Worm (Caenorhabditis elegans) whole organism, L4 larva: Measurements from ENCODE around the gene nhr-239.
A peak's percentile ranks its signal among the peaks of the same experiment; 100 is the strongest.

ENCODE experiments used
- F10B5.3 ChIP-seq: sonication (generic microtip); optimal IDR thresholded peaks from 2 replicates; lab custom pipeline; 2016; ENCODE audit warnings: mild to moderate bottlenecking, missing genetic modification characterization, missing compliant biosample characterization
- F26F4.8 ChIP-seq: fragments of 200-800 bp; sonication (Bioruptor generic); conservative IDR thresholded peaks from 2 replicates; pipeline ENCODE4 v1.3.6; 2022; ENCODE audit warnings: missing genetic modification characterization, missing compliant biosample characterization
- T20F7.1 ChIP-seq: fragments of 200-800 bp; sonication (Bioruptor generic); optimal IDR thresholded peaks from 2 replicates; lab custom pipeline; 2018; ENCODE audit warnings: mild to moderate bottlenecking, missing genetic modification characterization, missing compliant biosample characterization
- ama-1 ChIP-seq: fragments of 150-350 bp; optimal IDR thresholded peaks from 2 replicates; lab custom pipeline; 2014; ENCODE audit warnings: inconsistent platforms, mixed read lengths
- attf-4 ChIP-seq: sonication (generic microtip); optimal IDR thresholded peaks from 3 replicates; lab custom pipeline; 2017; ENCODE audit warnings: missing biosample characterization, missing genetic modification characterization
- ceh-44 ChIP-seq: fragments of 200-800 bp; sonication (Bioruptor generic); IDR thresholded peaks from 2 replicates; pipeline ENCODE4 v1.3.6; 2022; ENCODE audit warnings: missing genetic modification reagents, missing genetic modification characterization, missing compliant biosample characterization
- ceh-82 ChIP-seq: sonication (generic microtip); optimal IDR thresholded peaks from 2 replicates; lab custom pipeline; 2017; ENCODE audit warnings: missing biosample characterization, missing genetic modification characterization
- ces-1 ChIP-seq: fragments of 150-350 bp; sonication (generic microtip); optimal IDR thresholded peaks from 4 replicates; lab custom pipeline; 2014; ENCODE audit warnings: missing biosample characterization, missing genetic modification reagents, missing genetic modification characterization
- ctbp-1 ChIP-seq: fragments of 200-800 bp; sonication (Bioruptor generic); IDR thresholded peaks from 2 replicates; pipeline ENCODE4 v1.3.6; 2022; ENCODE audit warnings: missing genetic modification reagents, missing genetic modification characterization, missing compliant biosample characterization
- daf-8 ChIP-seq: fragments of 200-800 bp; sonication (Bioruptor generic); IDR thresholded peaks from 2 replicates; pipeline ENCODE4 v1.3.6; 2022; ENCODE audit warnings: missing genetic modification characterization, missing compliant biosample characterization
- dmd-8 ChIP-seq: fragments of 200-800 bp; sonication (Bioruptor generic); IDR thresholded peaks from 2 replicates; pipeline ENCODE4 v1.3.6; 2022; ENCODE audit warnings: missing genetic modification characterization, missing compliant biosample characterization
- dve-1 ChIP-seq: sonication (generic microtip); optimal IDR thresholded peaks from 2 replicates; lab custom pipeline; 2017; ENCODE audit warnings: antibody characterized with exemption, mild to moderate bottlenecking, missing genetic modification characterization, missing compliant biosample characterization; ENCODE audit not compliant: insufficient read depth
- fkh-10 ChIP-seq: fragments of 150-350 bp; optimal IDR thresholded peaks from 2 replicates; lab custom pipeline; 2014; ENCODE audit warnings: missing biosample characterization, missing genetic modification reagents, missing genetic modification characterization
- lim-7 ChIP-seq: fragments of 200-800 bp; sonication (Bioruptor generic); IDR thresholded peaks from 2 replicates; pipeline ENCODE4 v1.3.6; 2022; ENCODE audit warnings: missing genetic modification characterization, missing compliant biosample characterization
- lin-1 ChIP-seq: fragments of 200-800 bp; sonication (Bioruptor generic); IDR thresholded peaks from 2 replicates; pipeline ENCODE4 v1.3.6; 2022; ENCODE audit warnings: missing genetic modification reagents, missing genetic modification characterization, missing compliant biosample characterization
- lin-13 ChIP-seq: fragments of 150-350 bp; optimal IDR thresholded peaks from 2 replicates; lab custom pipeline; 2014; ENCODE audit warnings: missing biosample characterization, missing genetic modification reagents, missing genetic modification characterization
- lin-38 ChIP-seq: fragments of 200-800 bp; sonication (Bioruptor generic); IDR thresholded peaks from 2 replicates; pipeline ENCODE4 v1.3.6; 2022; ENCODE audit warnings: missing genetic modification reagents, missing genetic modification characterization, missing compliant biosample characterization
- lin-39 ChIP-seq: fragments of 150-350 bp; optimal IDR thresholded peaks from 2 replicates; lab custom pipeline; 2014; ENCODE audit warnings: missing biosample characterization, missing genetic modification reagents, missing genetic modification characterization
- lsy-2 ChIP-seq, 2 experiments: fragments of 150-350 bp in 1 of 2; sonication (generic microtip) in 1 of 2; optimal IDR thresholded peaks; 2 replicates each; lab custom pipeline; 2014 to 2017; ENCODE audit warnings: missing biosample characterization in 2 of 2, missing genetic modification characterization in 2 of 2
- madf-9 ChIP-seq: fragments of 200-800 bp; sonication (Bioruptor generic); conservative IDR thresholded peaks from 2 replicates; pipeline ENCODE4 v1.3.6; 2022; ENCODE audit warnings: missing genetic modification reagents, missing genetic modification characterization, missing compliant biosample characterization
- mdl-1 ChIP-seq, 2 experiments: fragments of 150-350 bp in 1 of 2; sonication (generic microtip) in 1 of 2; optimal IDR thresholded peaks; 2 replicates each; lab custom pipeline; 2014 to 2017; ENCODE audit warnings: missing biosample characterization in 2 of 2, missing genetic modification characterization in 2 of 2
- mdt-29 ChIP-seq: fragments of 200-800 bp; sonication (Bioruptor generic); IDR thresholded peaks from 2 replicates; pipeline ENCODE4 v1.3.6; 2022; ENCODE audit warnings: missing genetic modification reagents, missing genetic modification characterization, missing compliant biosample characterization
- mxl-2 ChIP-seq: fragments of 200-800 bp; sonication (Bioruptor generic); conservative IDR thresholded peaks from 2 replicates; pipeline ENCODE4 v1.3.6; 2022; ENCODE audit warnings: missing genetic modification reagents, missing genetic modification characterization, missing compliant biosample characterization
- nhr-41 ChIP-seq: fragments of 200-800 bp; sonication (Bioruptor generic); IDR thresholded peaks from 2 replicates; pipeline ENCODE4 v1.3.6; 2022; ENCODE audit warnings: missing genetic modification reagents, missing genetic modification characterization, missing compliant biosample characterization
- pha-4 ChIP-seq, 2 experiments: fragments of 150-350 bp in 1 of 2; fragments of 200-800 bp in 1 of 2; sonication (Bioruptor generic) in 1 of 2; IDR thresholded peaks in 1 of 2; optimal IDR thresholded peaks in 1 of 2; 2 replicates each; pipeline versions ENCODE4 v1.3.6 to Lab custom; 2014 to 2022; ENCODE audit warnings: missing genetic modification characterization in 2 of 2, missing genetic modification reagents in 2 of 2, missing biosample characterization in 1 of 2, missing compliant biosample characterization in 1 of 2
- php-3 ChIP-seq: fragments of 200-800 bp; sonication (Bioruptor generic); IDR thresholded peaks from 2 replicates; pipeline ENCODE4 v1.3.6; 2022; ENCODE audit warnings: missing genetic modification reagents, missing genetic modification characterization, missing compliant biosample characterization
- rbr-2 ChIP-seq: sonication (generic microtip); optimal IDR thresholded peaks from 2 replicates; lab custom pipeline; 2016; ENCODE audit warnings: missing genotype, missing genetic modification characterization, missing compliant biosample characterization
- sdz-12 ChIP-seq: fragments of 200-800 bp; sonication (Bioruptor generic); optimal IDR thresholded peaks from 2 replicates; lab custom pipeline; 2018; ENCODE audit warnings: mild to moderate bottlenecking, missing genetic modification characterization, missing compliant biosample characterization
- skn-1 ChIP-seq: fragments of 150-350 bp; optimal IDR thresholded peaks from 2 replicates; lab custom pipeline; 2014; ENCODE audit warnings: missing biosample characterization, missing genetic modification characterization
- spr-1 ChIP-seq: sonication (generic microtip); optimal IDR thresholded peaks from 2 replicates; lab custom pipeline; 2016; ENCODE audit warnings: mild to moderate bottlenecking, missing genetic modification characterization, missing compliant biosample characterization
- spr-3 ChIP-seq: fragments of 200-800 bp; sonication (Bioruptor generic); optimal IDR thresholded peaks from 2 replicates; lab custom pipeline; 2018; ENCODE audit warnings: mild to moderate bottlenecking, missing genetic modification characterization, missing compliant biosample characterization
- tag-97 ChIP-seq: fragments of 200-800 bp; sonication (Bioruptor generic); IDR thresholded peaks from 2 replicates; pipeline ENCODE4 v1.3.6; 2022; ENCODE audit warnings: missing genetic modification characterization, missing compliant biosample characterization
- tra-1 ChIP-seq: fragments of 200-800 bp; sonication (Bioruptor generic); IDR thresholded peaks from 2 replicates; pipeline ENCODE4 v1.3.6; 2022; ENCODE audit warnings: missing genetic modification reagents, missing genetic modification characterization, missing compliant biosample characterization
- unc-62 ChIP-seq, 3 experiments: fragments of 150-350 bp in 1 of 3; sonication (generic microtip); optimal IDR thresholded peaks in 2 of 3; peaks in 1 of 3; 1 replicate in 1 of 3; 2 replicates in 2 of 3; lab custom pipeline; 2014 to 2017; ENCODE audit warnings: missing biosample characterization in 3 of 3, missing genetic modification characterization in 3 of 3, missing genetic modification reagents in 3 of 3, missing genotype in 1 of 3
- vab-7 ChIP-seq: fragments of 200-800 bp; sonication (Bioruptor generic); IDR thresholded peaks from 2 replicates; pipeline ENCODE4 v1.3.6; 2022; ENCODE audit warnings: missing genetic modification reagents, missing genetic modification characterization, missing compliant biosample characterization
- zip-2 ChIP-seq: fragments of 150-350 bp; optimal IDR thresholded peaks from 2 replicates; lab custom pipeline; 2014; ENCODE audit warnings: missing biosample characterization, missing genetic modification characterization

The nhr-239 gene

DNA sequence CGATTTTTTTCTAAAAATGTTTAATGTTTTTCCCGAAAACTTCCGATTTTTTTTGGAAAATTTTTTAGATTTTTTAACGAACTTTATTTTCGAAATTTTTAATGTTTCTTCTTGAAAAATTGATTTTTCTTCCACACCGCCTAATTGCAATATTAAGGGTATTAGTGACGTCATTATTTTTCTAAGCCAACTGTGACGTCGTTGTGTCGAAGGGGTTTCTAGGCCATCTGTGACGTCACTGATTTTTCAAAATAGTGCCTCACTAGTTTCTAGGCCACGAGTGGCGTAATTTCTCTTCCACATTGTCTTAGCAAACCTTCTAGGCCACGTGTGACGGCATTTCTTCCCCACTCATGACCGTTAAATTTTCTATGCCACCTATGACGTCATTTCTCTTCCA lies 9.5 kb upstream of the nhr-239 start:
- TF ChIP-seq unc-62 (GFP tag; optimal IDR thresholded peaks at IDR 0.05 in 1 of 2; lab: Kevin White, UChicago) (peak in 1 of 2 experiments; percentile 76), unc-62 (tag; optimal IDR thresholded peaks at IDR 0.05; lab: Kevin White, UChicago) (no peak), daf-8 (GFP tag; lab: Robert Waterston, UW) (no peak), mxl-2 (GFP tag; lab: Robert Waterston, UW) (no peak)

DNA sequence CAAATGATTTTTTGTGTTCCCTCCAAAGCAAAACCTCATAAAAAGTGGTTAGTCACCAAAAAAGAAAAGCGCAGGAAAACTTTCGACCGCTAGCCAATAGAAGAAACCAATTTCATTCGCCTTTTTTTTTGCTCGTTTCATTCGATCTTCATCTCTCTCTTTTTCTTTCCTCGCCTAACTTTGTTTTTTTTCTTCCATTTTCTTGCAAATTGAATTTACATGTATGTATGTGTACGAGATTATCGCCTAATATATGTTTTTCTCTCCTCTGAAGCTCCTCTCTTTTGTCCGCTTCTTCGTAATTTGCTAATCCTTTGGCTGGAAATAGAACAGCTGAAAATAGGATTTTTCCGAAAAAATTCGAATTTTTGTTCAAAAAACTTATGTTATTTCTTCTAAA lies 9.1 kb upstream of the nhr-239 start:
- TF ChIP-seq vab-7 (GFP tag; lab: Robert Waterston, UW), result no peak
- TF ChIP-seq F26F4.8 (GFP tag; lab: Robert Waterston, UW), result no peak
- TF ChIP-seq ceh-44 (GFP tag; lab: Robert Waterston, UW), result no peak
- no peak for TF ChIP-seq tag-97 (GFP tag; lab: Robert Waterston, UW)
- TF ChIP-seq skn-1 (tag; lab: Kevin White, UChicago), result no peak
- no peak for TF ChIP-seq dmd-8 (GFP tag; lab: Robert Waterston, UW)
- no peak for TF ChIP-seq lin-13 (GFP tag; lab: Kevin White, UChicago)
- TF ChIP-seq lin-38, result no peak
- no peak for TF ChIP-seq mdl-1 (tag; optimal IDR thresholded peaks at IDR 0.05; lab: Kevin White, UChicago)
- TF ChIP-seq ceh-82 (tag; lab: Kevin White, UChicago), result no peak
- peak; percentile 1 for TF ChIP-seq rbr-2
- TF ChIP-seq fkh-10, result no peak
- no peak for TF ChIP-seq nhr-41 (GFP tag; lab: Robert Waterston, UW)
- no peak for TF ChIP-seq lin-39 (tag; lab: Kevin White, UChicago)
- no peak for TF ChIP-seq spr-1 (tag; lab: Kevin White, UChicago)
- peak; percentile 81 for TF ChIP-seq ces-1
- TF ChIP-seq lin-1 (GFP tag; lab: Robert Waterston, UW), result no peak
- TF ChIP-seq lsy-2 (tag; optimal IDR thresholded peaks at IDR 0.05; lab: Kevin White, UChicago), result peak in 1 of 2 experiments; percentile 18
- TF ChIP-seq pha-4 (GFP tag; IDR thresholded peaks at IDR 0.05; lab: Robert Waterston, UW), result no peak
- TF ChIP-seq pha-4 (tag; optimal IDR thresholded peaks at IDR 0.05; lab: Kevin White, UChicago), result no peak
- TF ChIP-seq tra-1 (GFP tag; lab: Robert Waterston, UW), result no peak
- no peak for TF ChIP-seq zip-2 (tag; lab: Kevin White, UChicago)
- no peak for TF ChIP-seq F10B5.3 (tag; lab: Kevin White, UChicago)

DNA sequence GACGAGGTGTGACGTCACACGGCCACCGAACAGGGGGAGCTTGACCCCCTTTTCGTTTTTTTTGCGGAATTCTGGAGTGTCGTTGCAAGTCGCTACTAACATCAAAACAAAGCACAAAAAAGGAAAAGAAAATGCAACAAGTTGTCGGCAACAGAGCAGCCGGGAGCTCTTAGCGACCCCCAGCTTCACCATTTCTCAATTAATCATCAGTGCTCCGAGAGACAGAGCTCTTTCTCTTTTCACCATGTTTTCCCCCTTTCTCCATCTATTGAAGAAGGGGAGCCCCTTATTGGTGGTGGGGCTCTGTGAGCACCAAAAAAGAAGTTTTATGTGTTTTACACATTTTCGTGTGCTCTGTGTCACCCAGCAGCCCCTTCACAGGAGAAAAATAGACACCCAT lies 7.9 kb upstream of the nhr-239 start:
- no peak for TF ChIP-seq sdz-12 (GFP tag; lab: Kevin White, UChicago)
- TF ChIP-seq spr-3 (GFP tag; lab: Kevin White, UChicago), result no peak
- TF ChIP-seq, all 104 proteins: peak for 0

DNA sequence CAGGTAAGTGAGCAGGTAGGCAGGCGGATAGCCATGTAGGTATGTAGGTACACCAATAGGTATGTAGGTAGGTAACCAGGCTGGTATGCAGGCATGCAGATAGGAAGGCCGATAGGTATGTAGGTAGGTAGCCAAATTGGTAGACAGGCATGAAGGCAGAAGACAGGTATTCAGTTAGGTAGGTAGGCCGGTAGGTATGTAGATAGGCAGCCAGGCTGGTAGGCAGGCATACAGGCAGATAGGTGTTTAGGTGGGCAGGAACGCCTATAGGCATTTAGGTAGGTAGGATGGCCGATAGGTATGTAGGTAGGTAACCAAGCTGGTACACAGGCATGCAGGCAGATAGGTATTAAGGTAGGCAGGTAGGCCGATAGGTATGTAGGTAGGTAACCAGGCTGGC lies 747 bp upstream of the nhr-239 start:
- TF ChIP-seq ces-1 (no peak), ama-1 (no peak), php-3 (GFP tag; lab: Robert Waterston, UW) (no peak), rbr-2 (no peak), lim-7 (no peak), ctbp-1 (GFP tag; lab: Robert Waterston, UW) (no peak), T20F7.1 (GFP tag; lab: Kevin White, UChicago) (no peak), mdt-29 (GFP tag; lab: Robert Waterston, UW) (no peak), dve-1 (tag; lab: Kevin White, UChicago) (no peak), attf-4 (tag; lab: Kevin White, UChicago) (no peak), madf-9 (GFP tag; lab: Robert Waterston, UW) (no peak)
